Worm (Caenorhabditis elegans): Measurements from ENCODE around the gene srw-16.

DNA sequence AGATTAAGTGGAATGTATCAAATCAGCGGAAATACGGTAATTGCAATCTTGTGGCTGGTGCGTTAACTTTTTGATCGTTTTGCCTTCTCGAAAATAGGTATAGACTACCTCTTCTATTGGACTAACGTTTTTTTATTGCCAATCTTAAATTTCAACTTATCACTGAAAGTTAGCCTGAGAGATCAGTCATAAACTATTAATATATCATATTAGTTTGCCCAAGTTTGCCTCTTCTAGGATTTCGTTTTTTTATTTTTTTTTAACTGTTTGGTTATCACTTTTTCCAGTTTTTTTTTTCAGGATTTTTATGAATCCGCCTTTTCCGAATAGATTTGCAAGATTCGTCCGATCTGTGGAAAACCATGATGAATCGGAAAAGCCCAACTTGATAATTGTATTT lies 30.2 kb downstream of the srw-16 start, which contains the start of gene kin-30:
- TF ChIP-seq B0019.2 (GFP tag; conservative IDR thresholded peaks at IDR 0.05) (no peak), hmg-1.2 (GFP tag; IDR thresholded peaks at IDR 0.05) (no peak), bed-1 (GFP tag; IDR thresholded peaks at IDR 0.05) (no peak), ccch-3 (GFP tag; optimal IDR thresholded peaks at IDR 0.05) (no peak), hrde-1 (tag; optimal IDR thresholded peaks at IDR 0.05; ENCODE audit: borderline replicate concordance) (no peak), F52B5.7 (tag; optimal IDR thresholded peaks at IDR 0.05) (no peak), lin-54 (GFP tag; optimal IDR thresholded peaks at IDR 0.05) (no peak), cebp-1 (GFP tag; IDR thresholded peaks at IDR 0.05) (no peak), cebp-1 (tag; optimal IDR thresholded peaks at IDR 0.05) (no peak), atf-7 (tag; optimal IDR thresholded peaks at IDR 0.05) (no peak), ztf-6 (GFP tag; IDR thresholded peaks at IDR 0.05) (no peak), let-526 (GFP tag; IDR thresholded peaks at IDR 0.05) (no peak)

Data from whole organism, young adult.